Fruit fly (Drosophila melanogaster): Measurements from ENCODE around the gene comm3.

The comm3 gene

dm6 chr3L:15587445-15588381, 59.8 kb downstream of the comm3 start, which contains the start of gene CG7656 (continued):
- TF ChIP-seq gce (GFP tag; IDR thresholded peaks at IDR 0.05): peak; percentile 60; the same call in 1 of the 3 replicates
- no peak for TF ChIP-seq dmrt11E (tag; optimal IDR thresholded peaks at IDR 0.05)
- no peak for TF ChIP-seq Hr39 (optimal IDR thresholded peaks at IDR 0.05)
- TF ChIP-seq CG12942 (GFP tag; optimal IDR thresholded peaks at IDR 0.05): peak; percentile 73
- TF ChIP-seq CG18764 (GFP tag; optimal IDR thresholded peaks at IDR 0.05): peak; percentile 68
- TF ChIP-seq sens-2 (GFP tag; IDR thresholded peaks at IDR 0.05): no peak
- peak; percentile 17 for TF ChIP-seq grau (tag; optimal IDR thresholded peaks at IDR 0.05)
- TF ChIP-seq D (optimal IDR thresholded peaks at IDR 0.05): no peak
- TF ChIP-seq D (GFP tag; optimal IDR thresholded peaks at IDR 0.05): no peak
- peak; percentile 4 to 82 for TF ChIP-seq Hr51 (GFP tag; optimal IDR thresholded peaks at IDR 0.05)
- TF ChIP-seq Ptx1 (GFP tag; IDR thresholded peaks at IDR 0.05): peak; percentile 60; the same call in 1 of the 2 replicates
- peak; percentile 82 for TF ChIP-seq HLH54F (GFP tag; optimal IDR thresholded peaks at IDR 0.05)
- TF ChIP-seq CG31224 (GFP tag; IDR thresholded peaks at IDR 0.05): peak; percentile 54; the same call in 1 of the 2 replicates
- TF ChIP-seq ewg (GFP tag; optimal IDR thresholded peaks at IDR 0.05): peak; percentile 95
- TF ChIP-seq CG3847 (GFP tag; IDR thresholded peaks at IDR 0.05): peak; percentile 50
- peak; percentile 71 for TF ChIP-seq p53 (GFP tag; optimal IDR thresholded peaks at IDR 0.05)
- TF ChIP-seq shn (GFP tag; optimal IDR thresholded peaks at IDR 0.05): peak; percentile 75
- TF ChIP-seq CG12299 (tag; optimal IDR thresholded peaks at IDR 0.05): no peak
- TF ChIP-seq croc (GFP tag; conservative IDR thresholded peaks at IDR 0.05): no peak; the same call in 2 of the 3 replicates
- peak in 1 of 2 experiments; percentile 29 for TF ChIP-seq crp (GFP tag; optimal IDR thresholded peaks at IDR 0.05)
- TF ChIP-seq Fer2 (tag; optimal IDR thresholded peaks at IDR 0.05): no peak
- peak; percentile 78; the same call in 2 of the 3 replicates for TF ChIP-seq CG6175 (GFP tag; IDR thresholded peaks at IDR 0.05)
- no peak for TF ChIP-seq Adf1 (GFP tag; IDR thresholded peaks at IDR 0.05)
- TF ChIP-seq CG10979 (tag; optimal IDR thresholded peaks at IDR 0.05): peak; percentile 17
- peak; percentile 31; the same call in 1 of the 3 replicates for TF ChIP-seq H15 (GFP tag; IDR thresholded peaks at IDR 0.05)
- TF ChIP-seq Dad (GFP tag; optimal IDR thresholded peaks at IDR 0.05): peak; percentile 68
- TF ChIP-seq TFAM (GFP tag; optimal IDR thresholded peaks at IDR 0.05): no peak
- no peak for TF ChIP-seq CG6654 (GFP tag; optimal IDR thresholded peaks at IDR 0.05)
- peak; percentile 42 for TF ChIP-seq CG15514 (GFP tag; optimal IDR thresholded peaks at IDR 0.05)
- no peak for TF ChIP-seq CG15011 (GFP tag; optimal IDR thresholded peaks at IDR 0.05)
- peak; percentile 54 for TF ChIP-seq CG17802 (tag; optimal IDR thresholded peaks at IDR 0.05)
- peak; percentile 19 for TF ChIP-seq Sox102F (GFP tag; optimal IDR thresholded peaks at IDR 0.05)
- peak; percentile 100 for TF ChIP-seq CG7928 (GFP tag; optimal IDR thresholded peaks at IDR 0.05)
- peak; percentile 27; the same call in 1 of the 3 replicates for TF ChIP-seq so (GFP tag; IDR thresholded peaks at IDR 0.05)
- 0 out of 2 replicates have a peak, but pooled peaks have one; percentile 12 for TF ChIP-seq danr (GFP tag; IDR thresholded peaks at IDR 0.05)
- 0 out of 2 replicates have a peak, but pooled peaks have one; percentile 10 for TF ChIP-seq Rx (GFP tag; IDR thresholded peaks at IDR 0.05)
- TF ChIP-seq CG43689 (GFP tag; IDR thresholded peaks at IDR 0.05): no peak
- peak in 1 of 2 experiments; percentile 30 for TF ChIP-seq Hr78 (GFP tag; optimal IDR thresholded peaks at IDR 0.05)
- TF ChIP-seq CG3726 (GFP tag; IDR thresholded peaks at IDR 0.05): no peak
- peak; percentile 60 for TF ChIP-seq ab (GFP tag; optimal IDR thresholded peaks at IDR 0.05)
- TF ChIP-seq scrt (GFP tag; optimal IDR thresholded peaks at IDR 0.05): no peak
- TF ChIP-seq otp (GFP tag; IDR thresholded peaks at IDR 0.05): peak; percentile 78
- no peak for TF ChIP-seq insv (GFP tag; optimal IDR thresholded peaks at IDR 0.05)
- no peak for TF ChIP-seq CG8388 (GFP tag; optimal IDR thresholded peaks at IDR 0.05)
- TF ChIP-seq Doc2 (GFP tag; IDR thresholded peaks at IDR 0.05): no peak
- TF ChIP-seq Sin3A (optimal IDR thresholded peaks at IDR 0.05): peak; percentile 23
- peak; percentile 80 for TF ChIP-seq bab2 (GFP tag; optimal IDR thresholded peaks at IDR 0.05)
- TF ChIP-seq gt (GFP tag; IDR thresholded peaks at IDR 0.05): no peak; the same call in 1 of the 2 replicates
- peak; percentile 64 to 76 for TF ChIP-seq Pdp1 (GFP tag; optimal IDR thresholded peaks at IDR 0.05)
